Worm (Caenorhabditis elegans) whole organism, young adult: ENCODE measurements around the gene F30H5.5.

Experiments
- B0261.1 ChIP-seq: sonication (generic microtip); optimal IDR thresholded peaks from 2 replicates; lab custom pipeline; 2016; ENCODE audit warnings: mild to moderate bottlenecking, missing genetic modification characterization, moderate library complexity, missing compliant biosample characterization
- F23B12.7 ChIP-seq: sonication (generic microtip); optimal IDR thresholded peaks from 2 replicates; lab custom pipeline; 2017; ENCODE audit warnings: missing genetic modification characterization, mild to moderate bottlenecking, missing compliant biosample characterization, antibody characterized with exemption, moderate library complexity; ENCODE audit not compliant: insufficient read depth
- F33H1.4 ChIP-seq: fragments of 200-800 bp; sonication (Bioruptor generic); IDR thresholded peaks from 2 replicates; pipeline ENCODE4 v1.3.6; 2022; ENCODE audit warnings: missing genetic modification reagents, missing genetic modification characterization, missing compliant biosample characterization
- F49E8.2 ChIP-seq: sonication (generic microtip); optimal IDR thresholded peaks from 3 replicates; lab custom pipeline; 2017; ENCODE audit warnings: missing genetic modification characterization, mild to moderate bottlenecking, missing compliant biosample characterization, antibody characterized with exemption, moderate library complexity; ENCODE audit not compliant: insufficient read depth
- K12H6.12 ChIP-seq: fragments of 200-800 bp; sonication (Bioruptor generic); optimal IDR thresholded peaks from 2 replicates; lab custom pipeline; 2018; ENCODE audit warnings: mild to moderate bottlenecking, missing genetic modification characterization, missing compliant biosample characterization
- T07F8.4 ChIP-seq: sonication (generic microtip); optimal IDR thresholded peaks from 2 replicates; lab custom pipeline; 2016; ENCODE audit warnings: mild to moderate bottlenecking, missing genetic modification characterization, moderate library complexity, missing compliant biosample characterization
- Y67H2A.10 ChIP-seq: fragments of 200-800 bp; sonication (Bioruptor generic); conservative IDR thresholded peaks from 2 replicates; pipeline ENCODE4 v1.3.6; 2022; ENCODE audit warnings: missing genetic modification reagents, missing genetic modification characterization, missing compliant biosample characterization
- Y95B8A.8 ChIP-seq: fragments of 200-800 bp; sonication (Bioruptor generic); IDR thresholded peaks from 2 replicates; pipeline ENCODE4 v1.3.6; 2022; ENCODE audit warnings: missing genetic modification reagents, missing genetic modification characterization, missing compliant biosample characterization
- akir-1 ChIP-seq: fragments of 200-800 bp; sonication (Bioruptor generic); optimal IDR thresholded peaks from 2 replicates; lab custom pipeline; 2018; ENCODE audit warnings: mild to moderate bottlenecking, missing genetic modification characterization, moderate library complexity, missing compliant biosample characterization
- aptf-3 ChIP-seq: fragments of 200-800 bp; sonication (Bioruptor generic); IDR thresholded peaks from 2 replicates; pipeline ENCODE4 v1.3.6; 2022; ENCODE audit warnings: missing genetic modification characterization, missing compliant biosample characterization
- atf-7 ChIP-seq: sonication (generic microtip); optimal IDR thresholded peaks from 2 replicates; lab custom pipeline; 2017; ENCODE audit warnings: mild to moderate bottlenecking, missing genetic modification characterization, missing compliant biosample characterization
- ceh-100 ChIP-seq: fragments of 200-800 bp; sonication (Bioruptor generic); IDR thresholded peaks from 2 replicates; pipeline ENCODE4 v1.3.6; 2022; ENCODE audit warnings: missing genetic modification reagents, missing genetic modification characterization, missing compliant biosample characterization
- ceh-27 ChIP-seq: fragments of 200-800 bp; sonication (Bioruptor generic); optimal IDR thresholded peaks from 2 replicates; lab custom pipeline; 2018; ENCODE audit warnings: mild to moderate bottlenecking, missing genetic modification characterization, moderate library complexity, missing compliant biosample characterization
- ceh-91 ChIP-seq: fragments of 200-800 bp; sonication (Bioruptor generic); IDR thresholded peaks from 2 replicates; pipeline ENCODE4 v1.3.6; 2022; ENCODE audit warnings: missing genetic modification reagents, missing genetic modification characterization, missing compliant biosample characterization
- dox-1 ChIP-seq: fragments of 200-800 bp; sonication (Bioruptor generic); IDR thresholded peaks from 2 replicates; pipeline ENCODE4 v1.3.6; 2022; ENCODE audit warnings: missing genetic modification reagents, missing genetic modification characterization, missing compliant biosample characterization
- egl-18 ChIP-seq: fragments of 200-800 bp; sonication (Bioruptor generic); IDR thresholded peaks from 2 replicates; pipeline ENCODE4 v1.3.6; 2022; ENCODE audit warnings: missing genetic modification reagents, missing genetic modification characterization, missing compliant biosample characterization
- ekl-4 ChIP-seq: fragments of 200-800 bp; sonication (Bioruptor generic); IDR thresholded peaks from 2 replicates; pipeline ENCODE4 v1.3.6; 2022; ENCODE audit warnings: missing genetic modification reagents, missing genetic modification characterization, missing compliant biosample characterization
- fkh-3 ChIP-seq: sonication (generic microtip); optimal IDR thresholded peaks from 2 replicates; lab custom pipeline; 2016; ENCODE audit warnings: mild to moderate bottlenecking, missing genetic modification characterization, missing compliant biosample characterization
- hmg-1.2 ChIP-seq: fragments of 200-800 bp; sonication (Bioruptor generic); IDR thresholded peaks from 2 replicates; pipeline ENCODE4 v1.3.6; 2022; ENCODE audit warnings: missing genetic modification reagents, missing genetic modification characterization, missing compliant biosample characterization
- hsf-1 ChIP-seq: fragments of 200-800 bp; sonication (Bioruptor generic); IDR thresholded peaks from 2 replicates; pipeline ENCODE4 v1.3.6; 2022; ENCODE audit warnings: missing genetic modification reagents, missing genetic modification characterization, missing compliant biosample characterization
- lin-26 ChIP-seq: fragments of 200-800 bp; sonication (Bioruptor generic); IDR thresholded peaks from 2 replicates; pipeline ENCODE4 v1.3.6; 2022; ENCODE audit warnings: missing genetic modification reagents, missing genetic modification characterization, missing compliant biosample characterization
- lir-1 ChIP-seq: fragments of 200-800 bp; sonication (Bioruptor generic); conservative IDR thresholded peaks from 2 replicates; pipeline ENCODE4 v1.3.6; 2022; ENCODE audit warnings: missing genetic modification reagents, missing genetic modification characterization, missing compliant biosample characterization
- lsy-27 ChIP-seq: sonication (generic microtip); optimal IDR thresholded peaks from 2 replicates; lab custom pipeline; 2017; ENCODE audit warnings: missing genetic modification characterization, mild to moderate bottlenecking, missing compliant biosample characterization, antibody characterized with exemption, missing genotype, borderline replicate concordance; ENCODE audit not compliant: insufficient read depth
- madf-3 ChIP-seq: fragments of 200-800 bp; sonication (Bioruptor generic); IDR thresholded peaks from 2 replicates; pipeline ENCODE4 v1.3.6; 2022; ENCODE audit warnings: missing genetic modification reagents, missing genetic modification characterization, missing compliant biosample characterization
- madf-8 ChIP-seq: fragments of 200-800 bp; sonication (Bioruptor generic); conservative IDR thresholded peaks from 2 replicates; pipeline ENCODE4 v1.3.6; 2022; ENCODE audit warnings: missing genetic modification reagents, missing genetic modification characterization, missing compliant biosample characterization
- nhr-27 ChIP-seq: fragments of 200-800 bp; sonication (Bioruptor generic); optimal IDR thresholded peaks from 2 replicates; lab custom pipeline; 2018; ENCODE audit warnings: mild to moderate bottlenecking, missing genetic modification characterization, moderate library complexity, missing compliant biosample characterization
- pbrm-1 ChIP-seq: fragments of 200-800 bp; sonication (Bioruptor generic); IDR thresholded peaks from 2 replicates; pipeline ENCODE4 v1.3.6; 2022; ENCODE audit warnings: missing genetic modification reagents, missing genetic modification characterization, missing compliant biosample characterization
- sea-2 ChIP-seq: fragments of 200-800 bp; sonication (Bioruptor generic); IDR thresholded peaks from 2 replicates; pipeline ENCODE4 v1.3.6; 2022; ENCODE audit warnings: missing genetic modification characterization, missing compliant biosample characterization
- sptf-2 ChIP-seq: fragments of 200-800 bp; sonication (Bioruptor generic); optimal IDR thresholded peaks from 2 replicates; lab custom pipeline; 2018; ENCODE audit warnings: mild to moderate bottlenecking, missing genetic modification characterization, missing compliant biosample characterization
- tbx-9 ChIP-seq: sonication (generic microtip); optimal IDR thresholded peaks from 2 replicates; lab custom pipeline; 2016; ENCODE audit warnings: borderline replicate concordance, missing genetic modification characterization, inconsistent platforms, missing compliant biosample characterization
- xnd-1 ChIP-seq: sonication (generic microtip); optimal IDR thresholded peaks from 2 replicates; lab custom pipeline; 2016; ENCODE audit warnings: missing genotype, missing genetic modification reagents, missing genetic modification characterization, missing compliant biosample characterization
- zim-3 ChIP-seq: sonication (generic microtip); optimal IDR thresholded peaks from 2 replicates; lab custom pipeline; 2017; ENCODE audit warnings: mild to moderate bottlenecking, missing genetic modification characterization, moderate library complexity, missing compliant biosample characterization
- ztf-22 ChIP-seq: fragments of 200-800 bp; sonication (Bioruptor generic); optimal IDR thresholded peaks from 2 replicates; lab custom pipeline; 2018; ENCODE audit warnings: mild to moderate bottlenecking, missing genetic modification characterization, moderate library complexity, missing compliant biosample characterization
- ztf-26 ChIP-seq: sonication (generic microtip); optimal IDR thresholded peaks from 2 replicates; lab custom pipeline; 2017; ENCODE audit warnings: missing genetic modification characterization, missing compliant biosample characterization
- ztf-3 ChIP-seq: fragments of 200-800 bp; sonication (Bioruptor generic); optimal IDR thresholded peaks from 2 replicates; lab custom pipeline; 2018; ENCODE audit warnings: mild to moderate bottlenecking, missing genetic modification characterization, missing compliant biosample characterization

The F30H5.5 gene

DNA sequence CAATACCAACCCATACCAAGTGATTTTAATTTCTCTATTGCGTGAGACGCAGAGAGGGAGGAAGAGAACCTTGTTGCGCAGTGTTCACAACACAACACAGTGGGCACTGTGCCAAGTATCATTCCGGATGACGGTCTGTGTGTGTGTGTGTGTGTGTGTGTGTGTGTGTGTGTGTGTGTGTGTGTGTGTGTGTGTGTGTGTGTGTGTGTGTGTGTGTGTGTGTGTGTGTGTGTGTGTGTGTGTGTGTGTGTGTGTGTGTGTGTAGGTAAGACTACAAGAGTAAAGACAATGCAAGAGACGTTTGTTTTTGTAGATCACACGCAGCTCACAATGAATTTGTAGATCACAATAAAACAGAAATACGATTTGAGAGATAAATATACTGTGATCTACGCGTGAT lies 43.0 kb upstream of the F30H5.5 start:
- TF ChIP-seq lir-1 (GFP tag; lab: Robert Waterston, UW) (peak; percentile 56; the same call in 1 of the 2 replicates), ztf-3 (GFP tag; lab: Kevin White, UChicago) (peak; percentile 59), ceh-27 (GFP tag; lab: Kevin White, UChicago) (peak; percentile 39), hmg-1.2 (GFP tag; lab: Robert Waterston, UW) (peak; percentile 22), akir-1 (GFP tag; lab: Kevin White, UChicago) (peak; percentile 66)

DNA sequence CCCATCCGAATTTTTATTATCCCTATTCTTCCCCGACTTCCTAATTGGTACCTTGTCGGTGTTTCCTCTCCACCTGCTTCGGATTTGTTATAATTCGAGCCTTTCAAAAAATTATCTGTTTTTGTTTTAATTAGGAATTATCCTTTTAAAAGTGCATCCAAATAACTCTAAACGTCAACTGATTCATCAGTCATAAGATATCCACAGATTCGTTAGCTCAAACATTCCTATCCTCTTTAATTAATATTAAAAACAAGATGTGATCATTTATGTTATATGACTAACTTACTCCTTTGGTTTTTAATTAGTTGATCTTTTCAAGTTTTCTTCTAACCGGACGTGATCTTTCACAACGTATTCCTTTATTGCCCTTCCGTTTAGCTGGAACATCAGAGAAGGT lies 41.7 kb upstream of the F30H5.5 start:
- TF ChIP-seq Y95B8A.8 (GFP tag; lab: Robert Waterston, UW), result no peak
- no peak for TF ChIP-seq ztf-26 (tag; lab: Kevin White, UChicago)
- TF ChIP-seq ceh-100 (GFP tag; lab: Robert Waterston, UW), result no peak
- TF ChIP-seq K12H6.12, result no peak
- TF ChIP-seq tbx-9 (tag; lab: Kevin White, UChicago), result no peak
- TF ChIP-seq madf-8 (GFP tag; lab: Robert Waterston, UW), result no peak
- TF ChIP-seq hsf-1 (GFP tag; lab: Robert Waterston, UW), result no peak
- TF ChIP-seq sptf-2 (GFP tag; lab: Kevin White, UChicago), result no peak
- no peak for TF ChIP-seq F33H1.4 (GFP tag; lab: Robert Waterston, UW)

DNA sequence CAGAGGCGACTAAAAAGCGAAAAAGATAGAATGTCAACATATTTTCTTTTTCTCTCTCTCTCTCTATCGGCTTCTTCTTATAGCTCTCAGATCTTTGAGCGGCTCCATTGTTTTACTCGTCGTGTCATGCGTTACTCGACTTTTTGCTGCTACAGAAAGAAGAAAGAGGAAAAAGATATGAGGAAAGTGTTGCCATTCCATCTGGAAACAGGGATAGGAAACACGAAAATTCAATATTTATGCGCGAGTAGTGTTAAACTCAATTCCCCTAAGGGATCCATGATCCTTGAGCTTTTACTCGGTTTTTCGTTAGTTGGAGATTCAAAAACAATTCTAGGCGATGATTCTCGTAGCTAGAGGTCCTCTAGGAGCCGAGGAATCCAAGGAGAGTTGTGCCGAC lies 32.8 kb upstream of the F30H5.5 start:
- TF ChIP-seq T07F8.4 (tag; lab: Kevin White, UChicago) (no peak), lin-26 (GFP tag; lab: Robert Waterston, UW) (no peak), atf-7 (tag; lab: Kevin White, UChicago) (no peak), lsy-27 (tag; lab: Kevin White, UChicago) (no peak), nhr-27 (tag; lab: Kevin White, UChicago) (no peak), aptf-3 (GFP tag; lab: Robert Waterston, UW) (no peak), sea-2 (no peak), F49E8.2 (tag; lab: Kevin White, UChicago) (no peak), madf-8 (GFP tag; lab: Robert Waterston, UW) (no peak), zim-3 (tag; lab: Kevin White, UChicago) (no peak), xnd-1 (tag; lab: Kevin White, UChicago) (no peak)

DNA sequence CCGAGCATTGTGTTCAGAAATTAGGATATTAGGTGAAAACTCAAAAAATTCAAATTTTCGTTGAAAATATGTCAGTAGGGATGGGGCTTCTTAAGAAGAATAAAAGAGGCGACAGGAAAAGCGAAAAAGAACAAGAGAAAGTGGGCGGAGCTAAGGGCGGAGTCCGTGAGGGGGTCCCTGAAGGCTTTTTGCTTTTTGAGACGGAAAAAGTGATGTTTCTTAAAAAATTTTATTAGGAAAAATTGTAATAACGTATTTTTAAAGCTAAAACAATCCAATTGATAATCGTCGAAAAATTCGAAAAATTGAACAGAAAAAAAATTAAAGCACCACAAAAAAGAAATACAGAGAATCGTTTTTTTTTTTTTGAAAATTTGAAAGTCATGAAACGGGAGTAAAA lies 24.9 kb upstream of the F30H5.5 start, which contains the start of gene Y55B1BR.6:
Gene Y55B1BR.6, minus strand, starts transcription at position 101 of the 400 bp plus-strand sequence.
- TF ChIP-seq Y67H2A.10 (GFP tag; lab: Robert Waterston, UW) (no peak), egl-18 (no peak), tbx-9 (tag; lab: Kevin White, UChicago) (no peak), B0261.1 (no peak), lsy-27 (tag; lab: Kevin White, UChicago) (no peak), madf-3 (GFP tag; lab: Robert Waterston, UW) (no peak), nhr-27 (tag; lab: Kevin White, UChicago) (no peak), ekl-4 (GFP tag; lab: Robert Waterston, UW) (no peak), ceh-91 (no peak), T07F8.4 (tag; lab: Kevin White, UChicago) (no peak), pbrm-1 (GFP tag; lab: Robert Waterston, UW) (no peak), dox-1 (GFP tag; lab: Robert Waterston, UW) (no peak), F23B12.7 (tag; lab: Kevin White, UChicago) (no peak), Y95B8A.8 (GFP tag; lab: Robert Waterston, UW) (no peak), fkh-3 (no peak), ztf-22 (GFP tag; lab: Kevin White, UChicago) (no peak)
